Worm (Caenorhabditis elegans): ENCODE data around the gene F01D5.7.

DNA sequence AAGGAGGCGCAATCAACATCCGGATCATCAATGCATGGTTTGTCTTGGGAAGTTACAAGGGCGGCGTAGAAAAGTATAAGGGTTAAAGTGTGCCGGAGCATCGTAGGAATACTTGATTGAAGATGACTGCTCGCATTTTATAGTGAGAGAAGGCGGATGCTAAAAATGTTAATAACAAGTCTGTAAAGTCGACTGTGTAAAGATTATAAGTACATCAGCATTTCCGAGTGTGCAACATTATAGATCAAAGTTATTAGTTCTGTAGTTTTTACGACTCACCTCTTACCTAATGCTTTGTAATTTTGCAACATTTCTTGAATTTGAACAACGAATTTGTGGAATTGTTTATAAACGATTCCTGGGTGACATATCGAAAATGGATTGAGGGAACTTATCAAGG is 13.5 kb upstream of the F01D5.7 start, which contains the start of gene Y39G8B.7:
- no peak for TF ChIP-seq snpc-4 (tag; optimal IDR thresholded peaks at IDR 0.05)
- no peak for TF ChIP-seq nhr-76 (tag; optimal IDR thresholded peaks at IDR 0.05)
- no peak for TF ChIP-seq ceh-83 (GFP tag; optimal IDR thresholded peaks at IDR 0.05)

All from whole organism, mixed stage, embryonic.